Fruit fly (Drosophila melanogaster) whole organism, wandering third instar larva: ENCODE data around the gene CG43116.

ENCODE experiments used
- Abd-B ChIP-seq: fragments of >200 bp; optimal IDR thresholded peaks from 2 replicates; lab custom pipeline; 2017; ENCODE audit warnings: missing biosample characterization, missing genetic modification characterization
- CG32264 ChIP-seq: fragments of 200-800 bp; sonication (Bioruptor generic); optimal IDR thresholded peaks from 2 replicates; lab custom pipeline; 2016; ENCODE audit warnings: missing biosample characterization, missing genetic modification characterization
- CG9705 ChIP-seq: fragments of 200-800 bp; sonication (Bioruptor generic); optimal IDR thresholded peaks from 2 replicates; lab custom pipeline; 2018; ENCODE audit warnings: missing biosample characterization, mild to moderate bottlenecking, missing genetic modification characterization
- CrebA ChIP-seq: fragments of 200-800 bp; sonication (Bioruptor generic); optimal IDR thresholded peaks from 2 replicates; lab custom pipeline; 2016; ENCODE audit warnings: missing biosample characterization, mild to moderate bottlenecking, missing genetic modification characterization, borderline replicate concordance
- Dfd ChIP-seq: fragments of >200 bp; optimal IDR thresholded peaks from 2 replicates; lab custom pipeline; 2017; ENCODE audit warnings: missing biosample characterization, missing genetic modification characterization
- Dif ChIP-seq: fragments of 200-275, 200-300 bp; sonication (Bioruptor generic); optimal IDR thresholded peaks from 2 replicates; lab custom pipeline; 2018; ENCODE audit warnings: missing biosample characterization, missing genetic modification characterization; ENCODE audit not compliant: partially characterized antibody
- GATAd ChIP-seq: sonication (Bioruptor generic); optimal IDR thresholded peaks from 2 replicates; lab custom pipeline; 2016; ENCODE audit warnings: missing biosample characterization, missing genetic modification characterization
- HLH106 ChIP-seq: fragments of 200-800 bp; optimal IDR thresholded peaks from 3 replicates; lab custom pipeline; 2019; ENCODE audit warnings: missing biosample characterization, mild to moderate bottlenecking, missing genetic modification characterization, moderate library complexity
- Hnf4 ChIP-seq: fragments of 200-800 bp; sonication (Bioruptor generic); optimal IDR thresholded peaks from 2 replicates; lab custom pipeline; 2016; ENCODE audit warnings: missing biosample characterization, mild to moderate bottlenecking, missing genetic modification characterization
- Hr78 ChIP-seq: fragments of >200 bp; optimal IDR thresholded peaks from 2 replicates; lab custom pipeline; 2017; ENCODE audit warnings: missing biosample characterization, missing genetic modification characterization
- Hr83 ChIP-seq: fragments of 200-300 bp; sonication (Bioruptor generic); optimal IDR thresholded peaks from 2 replicates; lab custom pipeline; 2016; ENCODE audit warnings: missing biosample characterization, mild to moderate bottlenecking, missing genetic modification characterization, moderate library complexity; ENCODE audit not compliant: poor library complexity, severe bottlenecking
- Jra ChIP-seq: sonication (Bioruptor generic); optimal IDR thresholded peaks from 2 replicates; lab custom pipeline; 2016; ENCODE audit warnings: missing biosample characterization, missing genetic modification characterization
- Mio ChIP-seq: sonication (Bioruptor generic); optimal IDR thresholded peaks from 2 replicates; lab custom pipeline; 2016; ENCODE audit warnings: missing biosample characterization, missing genetic modification characterization
- Myc ChIP-seq: fragments of >200 bp; optimal IDR thresholded peaks from 2 replicates; lab custom pipeline; 2017
- N ChIP-seq: fragments of >200 bp; optimal IDR thresholded peaks from 2 replicates; lab custom pipeline; 2018; ENCODE audit warnings: missing biosample characterization, missing external identifiers, missing genetic modification characterization
- OdsH ChIP-seq: fragments of 200-800 bp; sonication (Bioruptor generic); optimal IDR thresholded peaks from 2 replicates; lab custom pipeline; 2016; ENCODE audit warnings: missing biosample characterization, mild to moderate bottlenecking, missing genetic modification characterization
- Rel ChIP-seq, 2 experiments: fragments of 200-800 bp; sonication (Bioruptor generic) in 1 of 2; optimal IDR thresholded peaks; 2 replicates in 1 of 2; 3 replicates in 1 of 2; lab custom pipeline; 2016 to 2019; ENCODE audit warnings: mild to moderate bottlenecking in 2 of 2, missing biosample characterization in 2 of 2, missing genetic modification characterization in 2 of 2, moderate library complexity in 1 of 2
- Sp1 ChIP-seq: fragments of 200-800 bp; sonication (Bioruptor generic); optimal IDR thresholded peaks from 3 replicates; lab custom pipeline; 2019; ENCODE audit warnings: missing biosample characterization, mild to moderate bottlenecking, missing genetic modification characterization, moderate library complexity
- Vsx2 ChIP-seq: fragments of 200-300, 225-300 bp; sonication (Bioruptor generic); optimal IDR thresholded peaks from 2 replicates; lab custom pipeline; 2018; ENCODE audit warnings: missing biosample characterization, missing genetic modification characterization; ENCODE audit not compliant: partially characterized antibody
- br ChIP-seq: fragments of 200-800 bp; sonication (Bioruptor generic); optimal IDR thresholded peaks from 2 replicates; lab custom pipeline; 2016; ENCODE audit warnings: missing biosample characterization, missing genetic modification characterization
- brk ChIP-seq: fragments of 200-800 bp; sonication (Bioruptor generic); optimal IDR thresholded peaks from 2 replicates; lab custom pipeline; 2016; ENCODE audit warnings: missing biosample characterization, mild to moderate bottlenecking, missing genetic modification characterization
- dl ChIP-seq, 2 experiments: fragments of 175-275, 200-275 bp in 1 of 2; fragments of 200-275 bp in 1 of 2; sonication (Bioruptor generic); optimal IDR thresholded peaks; lab custom pipeline; 2018; ENCODE audit warnings: mild to moderate bottlenecking in 2 of 2, missing biosample characterization in 2 of 2, missing genetic modification characterization in 2 of 2, moderate library complexity in 2 of 2; ENCODE audit not compliant: partially characterized antibody in 2 of 2, insufficient read depth in 1 of 2
- dmrt93B ChIP-seq: fragments of 200-800 bp; sonication (Bioruptor generic); optimal IDR thresholded peaks from 2 replicates; lab custom pipeline; 2018; ENCODE audit warnings: missing biosample characterization, mild to moderate bottlenecking, missing genetic modification characterization
- dsf ChIP-seq: sonication (Bioruptor generic); optimal IDR thresholded peaks from 2 replicates; lab custom pipeline; 2016; ENCODE audit warnings: missing biosample characterization, missing genetic modification characterization, borderline replicate concordance
- ey ChIP-seq: fragments of 200-800 bp; sonication (Bioruptor generic); optimal IDR thresholded peaks from 2 replicates; lab custom pipeline; 2016; ENCODE audit warnings: missing biosample characterization, missing genetic modification characterization
- foxo ChIP-seq, 2 experiments: fragments of 200-800 bp; sonication (Bioruptor generic); optimal IDR thresholded peaks; 2 replicates in 1 of 2; 3 replicates in 1 of 2; lab custom pipeline; 2016 to 2017; ENCODE audit warnings: missing biosample characterization in 2 of 2, missing genetic modification characterization in 2 of 2
- fru ChIP-seq: fragments of 200-800 bp; sonication (Bioruptor generic); optimal IDR thresholded peaks from 3 replicates; lab custom pipeline; 2016; ENCODE audit warnings: missing biosample characterization, mild to moderate bottlenecking, missing genetic modification characterization
- h ChIP-seq: fragments of 200-800 bp; sonication (Bioruptor generic); optimal IDR thresholded peaks from 3 replicates; lab custom pipeline; 2016; ENCODE audit warnings: missing biosample characterization, mild to moderate bottlenecking, missing genetic modification characterization
- jim ChIP-seq: fragments of 175-275, 200-325 bp; sonication (Bioruptor generic); optimal IDR thresholded peaks from 2 replicates; lab custom pipeline; 2016; ENCODE audit warnings: missing biosample characterization, mild to moderate bottlenecking, missing genetic modification characterization
- lola ChIP-seq: fragments of >200 bp; optimal IDR thresholded peaks from 2 replicates; lab custom pipeline; 2017; ENCODE audit warnings: missing biosample characterization, missing genetic modification characterization
- pan ChIP-seq: fragments of >200 bp; optimal IDR thresholded peaks from 2 replicates; lab custom pipeline; 2017
- psq ChIP-seq: fragments of 200-800 bp; sonication (Bioruptor generic); optimal IDR thresholded peaks from 3 replicates; lab custom pipeline; 2017; ENCODE audit warnings: missing biosample characterization, mild to moderate bottlenecking, missing genetic modification characterization, moderate library complexity
- rgr ChIP-seq: fragments of 200-800 bp; sonication (Bioruptor generic); optimal IDR thresholded peaks from 3 replicates; lab custom pipeline; 2016; ENCODE audit warnings: missing biosample characterization, mild to moderate bottlenecking, missing genetic modification characterization
- sage ChIP-seq: fragments of 200-800 bp; sonication (Bioruptor generic); optimal IDR thresholded peaks from 2 replicates; lab custom pipeline; 2016; ENCODE audit warnings: missing biosample characterization, mild to moderate bottlenecking, missing genetic modification characterization
- sv ChIP-seq: fragments of 200-800 bp; sonication (Bioruptor generic); optimal IDR thresholded peaks from 3 replicates; lab custom pipeline; 2016; ENCODE audit warnings: missing biosample characterization, missing genetic modification characterization
- tai ChIP-seq: sonication (Bioruptor generic); optimal IDR thresholded peaks from 2 replicates; lab custom pipeline; 2016; ENCODE audit warnings: missing biosample characterization, missing genetic modification characterization
- usp ChIP-seq: fragments of >200 bp; optimal IDR thresholded peaks from 2 replicates; lab custom pipeline; 2017; ENCODE audit warnings: missing biosample characterization, missing genetic modification characterization
- woc ChIP-seq: sonication (Bioruptor generic); optimal IDR thresholded peaks from 2 replicates; lab custom pipeline; 2016; ENCODE audit warnings: missing biosample characterization, mild to moderate bottlenecking, missing genetic modification characterization

The CG43116 gene

DNA sequence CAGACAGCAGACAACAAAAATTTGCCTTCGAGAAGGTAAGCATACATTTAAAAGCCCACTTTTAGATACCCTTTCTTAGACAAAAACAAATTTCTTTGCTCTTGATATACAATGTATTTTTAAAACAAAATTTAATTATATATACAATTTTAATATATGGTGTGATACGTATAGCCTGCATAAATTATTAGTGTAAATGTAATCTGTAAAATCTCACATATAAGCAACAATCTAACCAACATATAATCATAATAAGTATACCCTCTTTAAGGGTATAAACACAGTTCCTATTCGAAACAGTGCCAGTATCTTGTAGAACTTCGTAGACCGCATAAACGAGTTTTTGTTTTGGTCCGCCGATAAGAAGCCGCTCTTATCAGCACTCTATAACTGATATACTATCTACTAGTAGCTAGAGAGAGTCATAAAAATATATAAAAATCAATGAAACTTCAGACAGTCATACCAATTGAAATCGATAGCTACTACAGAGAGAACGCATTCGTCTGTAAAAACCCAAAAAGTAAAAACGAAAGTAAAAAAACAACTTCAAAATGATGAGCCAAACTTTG, 17.6 kb upstream of the CG43116 start, which contains the start of gene Kaz-m1:
Gene Kaz-m1 (plus strand): TSS at position 460 of the 572 bp plus-strand sequence.
- TF ChIP-seq pan (lab: Kevin White, UChicago) (no peak), HLH106 (tag; lab: Kevin White, UChicago) (peak; percentile 10), br (GFP tag; lab: Kevin White, UChicago) (peak; percentile 17), CG32264 (GFP tag; lab: Kevin White, UChicago) (no peak), foxo (GFP tag; optimal IDR thresholded peaks at IDR 0.05; lab: Kevin White, UChicago) (peak in 1 of 2 experiments; percentile 28), rgr (peak; percentile 8)

DNA sequence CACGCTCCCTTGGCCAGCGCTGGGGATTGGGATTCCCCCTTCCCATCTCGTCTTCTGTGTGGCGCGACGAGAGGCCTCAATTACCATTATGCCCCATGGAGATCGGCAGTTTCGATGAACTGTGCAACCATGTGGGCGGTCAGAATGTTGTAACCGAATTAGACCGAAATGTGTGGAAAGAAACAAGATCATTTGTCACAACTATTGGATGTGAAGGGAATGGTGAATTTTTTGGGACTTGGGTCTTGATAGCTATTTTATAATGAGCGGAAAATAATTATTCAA, 16.8 kb upstream of the CG43116 start:
- TF ChIP-seq Rel (GFP tag; optimal IDR thresholded peaks at IDR 0.05; lab: Kevin White, UChicago) (no peak), Rel (tag; optimal IDR thresholded peaks at IDR 0.05; lab: Kevin White, UChicago) (peak; percentile 31), foxo (GFP tag; optimal IDR thresholded peaks at IDR 0.05; lab: Kevin White, UChicago) (no peak)

DNA sequence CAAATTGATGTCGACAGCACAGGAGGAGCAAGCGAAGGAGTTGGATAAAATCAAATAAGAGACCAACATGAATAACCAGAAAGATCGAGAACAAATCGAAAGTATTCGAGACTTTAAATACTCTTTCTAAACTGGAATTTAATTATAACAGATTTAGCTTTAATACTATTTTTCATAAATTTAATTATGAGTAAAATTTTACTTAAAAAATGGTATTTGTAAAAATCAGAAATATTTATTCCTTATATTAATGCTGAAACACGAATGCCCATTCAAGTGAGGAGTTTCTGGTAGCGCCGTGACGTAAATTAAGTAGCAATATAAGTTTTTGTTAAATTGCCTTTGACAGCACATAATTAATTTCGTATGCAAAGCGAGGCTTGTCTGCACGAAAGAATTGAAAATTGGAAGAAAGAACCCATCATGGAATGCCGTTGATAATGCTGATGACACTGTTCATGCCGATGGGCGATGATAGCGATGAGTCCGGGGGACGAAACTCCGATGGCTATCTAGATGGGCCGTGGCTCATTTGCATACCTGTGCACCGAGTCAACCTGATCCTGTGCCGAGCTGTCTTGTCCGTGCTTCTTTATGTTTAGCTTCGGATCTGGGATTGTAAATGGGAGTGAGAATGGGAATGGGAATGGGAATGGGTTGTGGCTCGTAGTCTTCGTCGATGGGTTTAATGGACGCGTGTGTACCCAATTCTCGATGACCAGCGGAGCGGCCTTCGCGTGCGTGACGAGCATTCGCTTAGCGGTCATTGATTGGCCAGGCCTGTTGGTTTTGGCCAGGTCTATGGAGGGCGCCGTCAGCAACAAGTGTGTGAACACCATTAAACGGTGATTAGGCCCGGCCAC, 16.2 kb upstream of the CG43116 start:
- TF ChIP-seq N (GFP tag; lab: Kevin White, UChicago) (no peak), Dfd (GFP tag; lab: Kevin White, UChicago) (no peak), ey (no peak), CrebA (GFP tag; lab: Kevin White, UChicago) (no peak), sage (GFP tag; lab: Kevin White, UChicago) (no peak), Myc (lab: Kevin White, UChicago) (no peak), foxo (GFP tag; optimal IDR thresholded peaks at IDR 0.05; lab: Kevin White, UChicago) (peak in 1 of 2 experiments; percentile 44), jim (GFP tag; lab: Kevin White, UChicago) (no peak), tai (GFP tag; lab: Kevin White, UChicago) (peak; percentile 3), Vsx2 (GFP tag; lab: Kevin White, UChicago) (no peak), Jra (GFP tag; lab: Kevin White, UChicago) (no peak), Hr78 (GFP tag; lab: Kevin White, UChicago) (no peak), dmrt93B (GFP tag; lab: Kevin White, UChicago) (no peak), pan (lab: Kevin White, UChicago) (no peak), Rel (GFP tag; optimal IDR thresholded peaks at IDR 0.05; lab: Kevin White, UChicago) (no peak), Rel (tag; optimal IDR thresholded peaks at IDR 0.05; lab: Kevin White, UChicago) (no peak), HLH106 (tag; lab: Kevin White, UChicago) (peak; percentile 59), fru (GFP tag; lab: Kevin White, UChicago) (peak; percentile 38), br (GFP tag; lab: Kevin White, UChicago) (no peak), psq (peak; percentile 53), lola (GFP tag; lab: Kevin White, UChicago) (no peak), usp (GFP tag; lab: Kevin White, UChicago) (no peak), OdsH (peak; percentile 49), GATAd (GFP tag; lab: Kevin White, UChicago) (no peak), Hnf4 (GFP tag; lab: Kevin White, UChicago) (no peak), Hr83 (GFP tag; lab: Kevin White, UChicago) (no peak), CG9705 (no peak), rgr (peak; percentile 45), h (GFP tag; lab: Kevin White, UChicago) (peak; percentile 6), brk (GFP tag; lab: Kevin White, UChicago) (peak; percentile 28), woc (GFP tag; lab: Kevin White, UChicago) (peak; percentile 36), Sp1 (GFP tag; lab: Kevin White, UChicago) (peak; percentile 60), dl (GFP tag; optimal IDR thresholded peaks at IDR 0.05; lab: Kevin White, UChicago; ENCODE audit: insufficient read depth in 1 of 2, partially characterized antibody in 2 of 2) (no peak), sv (GFP tag; lab: Kevin White, UChicago) (no peak), CG32264 (GFP tag; lab: Kevin White, UChicago) (no peak), dsf (GFP tag; lab: Kevin White, UChicago) (no peak), Mio (no peak), Abd-B (GFP tag; lab: Kevin White, UChicago) (no peak), Dif (GFP tag; lab: Kevin White, UChicago) (no peak)
